Worm (Caenorhabditis elegans): ENCODE measurements around the gene oac-11.

oac-11 gene

ce11 chrII:3860826-3861225 is at the start of gene oac-11:
oac-11 (minus strand) TSS chrII:3860926.
- TF ChIP-seq efl-1 (GFP tag; optimal IDR thresholded peaks at IDR 0.05): no peak
- no peak for TF ChIP-seq K11D2.4 (GFP tag; IDR thresholded peaks at IDR 0.05)
- TF ChIP-seq Y67H2A.10 (GFP tag; conservative IDR thresholded peaks at IDR 0.05): no peak
- no peak for TF ChIP-seq dox-1 (GFP tag; IDR thresholded peaks at IDR 0.05)
- no peak for TF ChIP-seq sptf-2 (GFP tag; optimal IDR thresholded peaks at IDR 0.05)
- no peak for TF ChIP-seq B0261.1 (tag; optimal IDR thresholded peaks at IDR 0.05)
- no peak for TF ChIP-seq B0336.3 (GFP tag; IDR thresholded peaks at IDR 0.05)
- TF ChIP-seq ama-1 (optimal IDR thresholded peaks at IDR 0.05): no peak
- TF ChIP-seq ama-1 (GFP tag; optimal IDR thresholded peaks at IDR 0.05): no peak
- no peak for TF ChIP-seq hmg-1.2 (GFP tag; IDR thresholded peaks at IDR 0.05)
- no peak for TF ChIP-seq ekl-4 (GFP tag; IDR thresholded peaks at IDR 0.05)

DNA sequence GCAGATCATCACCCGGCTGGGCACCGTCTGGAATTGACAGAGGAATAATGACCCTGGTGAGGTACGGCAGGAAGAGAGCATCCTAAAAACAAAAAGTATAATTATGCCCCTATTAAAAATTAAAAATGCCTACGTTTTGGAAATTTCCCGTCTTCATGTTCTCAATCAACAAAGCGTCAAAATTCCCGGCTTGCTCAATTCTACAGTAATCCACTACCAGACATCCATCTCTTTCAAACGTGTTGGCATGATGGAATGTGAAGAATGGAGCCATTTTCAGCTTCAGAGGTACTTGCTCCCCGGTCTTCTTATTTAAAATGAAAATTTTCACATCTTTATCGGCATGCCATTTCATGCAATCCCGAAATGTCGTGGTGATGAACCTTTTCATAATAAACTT is 48.6 kb upstream of the oac-11 start:
- TF ChIP-seq sea-2 (GFP tag; IDR thresholded peaks at IDR 0.05): no peak
- no peak for TF ChIP-seq repo-1 (tag; optimal IDR thresholded peaks at IDR 0.05)
- TF ChIP-seq pha-4 (tag; optimal IDR thresholded peaks at IDR 0.05): no peak
- TF ChIP-seq K12H6.12 (tag; optimal IDR thresholded peaks at IDR 0.05): no peak
- no peak for TF ChIP-seq snpc-4 (GFP tag; optimal IDR thresholded peaks at IDR 0.05)
- TF ChIP-seq snpc-4 (tag; optimal IDR thresholded peaks at IDR 0.05): no peak
- no peak for TF ChIP-seq dox-1 (GFP tag; IDR thresholded peaks at IDR 0.05)
- no peak for TF ChIP-seq nhr-27 (tag; optimal IDR thresholded peaks at IDR 0.05)
- TF ChIP-seq F37B4.10 (GFP tag; IDR thresholded peaks at IDR 0.05): no peak
- no peak for TF ChIP-seq akir-1 (GFP tag; optimal IDR thresholded peaks at IDR 0.05)
- TF ChIP-seq F57A8.1 (GFP tag; optimal IDR thresholded peaks at IDR 0.05): no peak
- no peak for TF ChIP-seq unc-130 (GFP tag; optimal IDR thresholded peaks at IDR 0.05)
- no peak for TF ChIP-seq nhr-120 (GFP tag; IDR thresholded peaks at IDR 0.05)
- TF ChIP-seq cebp-1 (GFP tag; IDR thresholded peaks at IDR 0.05): no peak
- TF ChIP-seq cebp-1 (tag; optimal IDR thresholded peaks at IDR 0.05): no peak
- no peak for TF ChIP-seq sptf-2 (GFP tag; optimal IDR thresholded peaks at IDR 0.05)

DNA sequence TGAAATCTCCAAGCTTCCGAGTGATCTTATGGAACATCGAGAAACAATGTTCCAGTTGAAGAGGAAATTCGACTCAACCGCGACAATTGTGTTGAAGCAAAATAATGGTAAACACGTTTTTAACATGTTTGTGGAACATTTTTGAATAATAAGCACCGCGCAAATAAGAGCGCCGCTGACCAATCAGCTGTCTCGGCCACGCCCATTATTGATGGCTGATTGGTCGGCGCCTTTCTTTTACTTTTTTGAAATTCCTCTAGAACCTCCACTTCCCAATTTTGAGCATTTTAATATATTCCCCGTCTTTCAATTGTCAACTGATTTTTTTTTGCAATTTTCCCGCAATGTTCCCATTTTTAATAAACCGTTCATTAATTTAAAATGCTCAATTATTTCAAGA is 47.4 kb upstream of the oac-11 start:
- TF ChIP-seq hsf-1 (GFP tag; IDR thresholded peaks at IDR 0.05) (no peak), F49E8.2 (tag; optimal IDR thresholded peaks at IDR 0.05; ENCODE audit: insufficient read depth) (no peak), nhr-80 (tag; optimal IDR thresholded peaks at IDR 0.05) (no peak), nfyb-1 (GFP tag; IDR thresholded peaks at IDR 0.05) (0 out of 2 replicates have a peak, but pooled peaks have one; percentile 54), repo-1 (tag; optimal IDR thresholded peaks at IDR 0.05) (no peak), nhr-120 (GFP tag; IDR thresholded peaks at IDR 0.05) (no peak)

DNA sequence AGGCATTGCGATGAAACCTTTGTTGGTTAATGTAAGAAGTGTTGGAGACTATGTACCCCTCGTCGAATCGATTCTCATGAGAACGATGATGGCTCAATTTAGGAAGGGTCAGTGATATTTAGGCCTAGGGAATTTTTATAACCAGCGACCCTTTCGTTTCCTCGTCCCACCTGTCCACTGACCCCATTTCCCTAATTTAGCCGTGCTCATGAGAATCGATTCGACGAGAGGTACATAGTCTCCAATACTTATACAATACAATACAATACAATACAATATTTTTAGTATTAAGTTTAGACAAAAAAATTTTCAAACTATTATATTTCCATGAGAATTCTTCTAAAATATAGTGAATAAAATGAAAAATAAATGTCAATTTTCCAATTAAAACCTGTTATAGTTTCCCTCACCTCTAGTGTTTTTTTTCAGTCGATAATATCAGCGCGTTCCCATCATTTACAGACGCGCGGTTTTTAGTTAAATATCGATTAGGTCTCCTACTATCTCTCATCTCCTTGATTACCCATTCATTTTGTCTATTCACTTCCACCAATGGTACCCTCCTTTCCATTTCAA is 46.0 kb upstream of the oac-11 start, which contains the start of the genes F53C3.11 and fbxb-103:
Gene F53C3.11 (minus strand): TSS at position 101 of the 576 bp plus-strand sequence.
Gene fbxb-103 (plus strand): TSS at position 526 of the 576 bp plus-strand sequence.
- TF ChIP-seq ztf-18 (tag; optimal IDR thresholded peaks at IDR 0.05) (no peak), T26A5.8 (tag; optimal IDR thresholded peaks at IDR 0.05) (no peak), B0019.2 (GFP tag; conservative IDR thresholded peaks at IDR 0.05) (no peak), Y53G8AR.9 (GFP tag; conservative IDR thresholded peaks at IDR 0.05) (no peak), efl-1 (GFP tag; optimal IDR thresholded peaks at IDR 0.05) (no peak), hsf-1 (GFP tag; IDR thresholded peaks at IDR 0.05) (no peak), egl-44 (GFP tag; IDR thresholded peaks at IDR 0.05) (no peak), hlh-12 (tag; optimal IDR thresholded peaks at IDR 0.05) (no peak), Y95B8A.8 (GFP tag; IDR thresholded peaks at IDR 0.05) (no peak), nfya-2 (GFP tag; IDR thresholded peaks at IDR 0.05) (no peak), ztf-22 (GFP tag; optimal IDR thresholded peaks at IDR 0.05) (no peak), lin-35 (GFP tag; optimal IDR thresholded peaks at IDR 0.05) (no peak), C06A6.2 (GFP tag; conservative IDR thresholded peaks at IDR 0.05) (no peak), gei-17 (GFP tag; optimal IDR thresholded peaks at IDR 0.05) (no peak)
